Fruit fly (Drosophila melanogaster): ENCODE measurements around the gene yip7.

DNA sequence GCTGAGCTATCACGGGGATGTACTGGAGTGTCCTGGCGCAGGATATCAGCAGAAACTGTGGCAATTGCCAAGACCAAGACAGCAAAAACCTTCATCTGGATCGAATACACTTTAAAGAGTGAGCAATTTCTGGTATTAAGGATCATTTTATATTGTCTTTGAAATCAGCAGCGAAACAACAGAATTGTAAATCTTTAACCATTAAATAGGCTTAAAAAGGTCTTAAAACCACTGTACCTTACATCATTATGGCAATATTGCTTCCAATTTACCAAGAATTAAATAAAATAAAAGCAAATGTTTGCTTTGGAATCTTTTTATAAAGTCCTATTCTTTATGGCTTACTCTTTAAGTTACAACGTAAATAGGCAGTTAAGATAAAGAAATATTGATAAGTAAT, 505 bp upstream of the yip7 start, which contains the start of gene CG10477:
- no peak for TF ChIP-seq ey (GFP tag; optimal IDR thresholded peaks at IDR 0.05)
- TF ChIP-seq h (GFP tag; optimal IDR thresholded peaks at IDR 0.05), result no peak
- no peak for TF ChIP-seq usp (GFP tag; optimal IDR thresholded peaks at IDR 0.05)
- TF ChIP-seq fru (GFP tag; optimal IDR thresholded peaks at IDR 0.05), result no peak
- TF ChIP-seq Abd-B (GFP tag; optimal IDR thresholded peaks at IDR 0.05), result no peak
- no peak for TF ChIP-seq Myc (optimal IDR thresholded peaks at IDR 0.05)
- TF ChIP-seq psq (GFP tag; optimal IDR thresholded peaks at IDR 0.05), result no peak

Data from whole organism, wandering third instar larva.